Fruit fly (Drosophila melanogaster) whole organism, adult: ENCODE data around the gene APC4.

Experiments
- CG11617 ChIP-seq: fragments of 200-800 bp; sonication (Bioruptor generic); optimal IDR thresholded peaks from 2 replicates; lab custom pipeline; 2017; ENCODE audit warnings: mild to moderate bottlenecking, missing biosample characterization, missing genetic modification reagents, missing genetic modification characterization
- CG12768 ChIP-seq: fragments of 200-800 bp; sonication (Bioruptor generic); optimal IDR thresholded peaks from 2 replicates; lab custom pipeline; 2017; ENCODE audit warnings: missing biosample characterization, missing genetic modification characterization, mild to moderate bottlenecking, moderate library complexity, missing genetic modification reagents
- CG14711 ChIP-seq: fragments of 200-800 bp; sonication (Bioruptor generic); optimal IDR thresholded peaks from 2 replicates; lab custom pipeline; 2018; ENCODE audit warnings: missing biosample characterization, mild to moderate bottlenecking, missing genetic modification characterization, moderate library complexity
- CG1620 ChIP-seq: fragments of 200-800 bp; sonication (Bioruptor generic); optimal IDR thresholded peaks from 2 replicates; lab custom pipeline; 2016; ENCODE audit warnings: missing biosample characterization, missing genetic modification characterization
- CG33017 ChIP-seq: fragments of 200-800 bp; sonication (Bioruptor generic); optimal IDR thresholded peaks from 2 replicates; lab custom pipeline; 2018; ENCODE audit warnings: missing biosample characterization, mild to moderate bottlenecking, missing genetic modification characterization, moderate library complexity
- CG5204 ChIP-seq: fragments of 200-800 bp; sonication (Bioruptor generic); optimal IDR thresholded peaks from 2 replicates; lab custom pipeline; 2016; ENCODE audit warnings: missing biosample characterization, missing genetic modification characterization
- CG7045 ChIP-seq: fragments of 200-800 bp; sonication (Bioruptor generic); optimal IDR thresholded peaks from 2 replicates; lab custom pipeline; 2017; ENCODE audit warnings: missing biosample characterization, mild to moderate bottlenecking, missing genetic modification characterization
- CG7101 ChIP-seq: fragments of 200-800 bp; sonication (Bioruptor generic); optimal IDR thresholded peaks from 2 replicates; lab custom pipeline; 2018; ENCODE audit warnings: missing biosample characterization, mild to moderate bottlenecking, missing genetic modification characterization, moderate library complexity
- Clk ChIP-seq: fragments of 200-800 bp; sonication (Bioruptor generic); optimal IDR thresholded peaks from 2 replicates; lab custom pipeline; 2017; ENCODE audit warnings: missing biosample characterization, missing genetic modification characterization
- Crg-1 ChIP-seq: fragments of 200-800 bp; sonication (Bioruptor generic); optimal IDR thresholded peaks from 2 replicates; lab custom pipeline; 2016; ENCODE audit warnings: missing biosample characterization, missing genetic modification characterization
- Hr96 ChIP-seq: fragments of 200-800 bp; sonication (Bioruptor generic); optimal IDR thresholded peaks from 2 replicates; lab custom pipeline; 2016; ENCODE audit warnings: missing biosample characterization, missing genetic modification characterization
- Mnt ChIP-seq: fragments of 200-800 bp; sonication (Bioruptor generic); optimal IDR thresholded peaks from 2 replicates; lab custom pipeline; 2016; ENCODE audit warnings: missing biosample characterization, mild to moderate bottlenecking, missing genetic modification characterization
- bab1 ChIP-seq: fragments of 200-800 bp; sonication (Bioruptor generic); optimal IDR thresholded peaks from 3 replicates; lab custom pipeline; 2019; ENCODE audit warnings: missing biosample characterization, mild to moderate bottlenecking, missing genetic modification characterization, moderate library complexity
- cic ChIP-seq: fragments of 200-800 bp; sonication (Bioruptor generic); optimal IDR thresholded peaks from 2 replicates; lab custom pipeline; 2017; ENCODE audit warnings: missing biosample characterization, mild to moderate bottlenecking, missing genetic modification characterization, moderate library complexity
- cnc ChIP-seq, 2 experiments: fragments of >200 bp; optimal IDR thresholded peaks; 2 replicates each; lab custom pipeline; 2017
- kay ChIP-seq: fragments of 200-800 bp; sonication (Bioruptor generic); peaks from one replicate; lab custom pipeline; 2016; ENCODE audit warnings: missing biosample characterization, missing genetic modification characterization, borderline replicate concordance
- ovo ChIP-seq: fragments of 200-800 bp; sonication (Bioruptor generic); optimal IDR thresholded peaks from 2 replicates; lab custom pipeline; 2016; ENCODE audit warnings: missing biosample characterization, missing genetic modification characterization
- pad ChIP-seq: fragments of 200-800 bp; sonication (Bioruptor generic); optimal IDR thresholded peaks from 3 replicates; lab custom pipeline; 2017; ENCODE audit warnings: missing biosample characterization, missing genetic modification characterization, mild to moderate bottlenecking, moderate library complexity, missing genetic modification reagents
- tj ChIP-seq: fragments of 200-800 bp; sonication (Bioruptor generic); optimal IDR thresholded peaks from 3 replicates; lab custom pipeline; 2017; ENCODE audit warnings: missing biosample characterization, mild to moderate bottlenecking, missing genetic modification characterization, moderate library complexity
- toe ChIP-seq: fragments of 200-800 bp; sonication (Bioruptor generic); optimal IDR thresholded peaks from 2 replicates; lab custom pipeline; 2016; ENCODE audit warnings: missing biosample characterization, missing genetic modification characterization

APC4 gene

dm6 chrX:9127264-9128011, 44.7 kb downstream of the APC4 start:
- TF ChIP-seq cnc (optimal IDR thresholded peaks at IDR 0.05; lab: Kevin White, UChicago) (no peak), toe (GFP tag; lab: Kevin White, UChicago) (no peak)

- TF ChIP-seq ovo (GFP tag; lab: Kevin White, UChicago) = no peak
- no peak for TF ChIP-seq kay (GFP tag; lab: Kevin White, UChicago)
- TF ChIP-seq toe (GFP tag; lab: Kevin White, UChicago) = no peak
- no peak for TF ChIP-seq CG33017
Observed at dm6 chrX:9128012-9128280, 45.2 kb downstream of the APC4 start.

- no peak for TF ChIP-seq Crg-1
Observed at dm6 chrX:9129436-9129835, 46.7 kb downstream of the APC4 start.

dm6 chrX:9130243-9130642, 47.5 kb downstream of the APC4 start:
- TF ChIP-seq CG5204 (no peak), CG11617 (GFP tag; lab: Kevin White, UChicago) (no peak), Hr96 (GFP tag; lab: Kevin White, UChicago) (no peak), CG14711 (tag; lab: Kevin White, UChicago) (no peak), CG7045 (GFP tag; lab: Kevin White, UChicago) (no peak), ovo (GFP tag; lab: Kevin White, UChicago) (no peak), CG33017 (no peak), tj (GFP tag; lab: Kevin White, UChicago) (no peak), CG1620 (GFP tag; lab: Kevin White, UChicago) (no peak)

dm6 chrX:9131523-9131922, 48.8 kb downstream of the APC4 start:
- TF ChIP-seq CG14711 (tag; lab: Kevin White, UChicago) = no peak
- no peak for TF ChIP-seq CG7045 (GFP tag; lab: Kevin White, UChicago)
- TF ChIP-seq tj (GFP tag; lab: Kevin White, UChicago) = no peak
- TF ChIP-seq CG1620 (GFP tag; lab: Kevin White, UChicago) = no peak
- TF ChIP-seq bab1 (GFP tag; lab: Kevin White, UChicago) = no peak
- TF ChIP-seq Clk (GFP tag; lab: Kevin White, UChicago) = no peak
- TF ChIP-seq Hr96 (GFP tag; lab: Kevin White, UChicago) = no peak
- TF ChIP-seq toe (GFP tag; lab: Kevin White, UChicago) = no peak
- TF ChIP-seq cic = no peak
- TF ChIP-seq kay (GFP tag; lab: Kevin White, UChicago) = no peak
- TF ChIP-seq ovo (GFP tag; lab: Kevin White, UChicago) = no peak
- TF ChIP-seq cnc (optimal IDR thresholded peaks at IDR 0.05; lab: Kevin White, UChicago) = no peak
- no peak for TF ChIP-seq CG7101 (tag; lab: Kevin White, UChicago)
- no peak for TF ChIP-seq CG11617 (GFP tag; lab: Kevin White, UChicago)
- TF ChIP-seq CG12768 = no peak

dm6 chrX:9132589-9133237, 50.0 kb downstream of the APC4 start:
- TF ChIP-seq CG1620 (GFP tag; lab: Kevin White, UChicago) (no peak), CG5204 (no peak), CG12768 (no peak), CG7101 (tag; lab: Kevin White, UChicago) (no peak), tj (GFP tag; lab: Kevin White, UChicago) (no peak), CG7045 (GFP tag; lab: Kevin White, UChicago) (no peak), Clk (GFP tag; lab: Kevin White, UChicago) (no peak), CG33017 (no peak), Mnt (GFP tag; lab: Kevin White, UChicago) (no peak), toe (GFP tag; lab: Kevin White, UChicago) (no peak), bab1 (GFP tag; lab: Kevin White, UChicago) (no peak), ovo (GFP tag; lab: Kevin White, UChicago) (no peak), Crg-1 (no peak), cic (no peak), kay (GFP tag; lab: Kevin White, UChicago) (no peak), Hr96 (GFP tag; lab: Kevin White, UChicago) (no peak), CG11617 (GFP tag; lab: Kevin White, UChicago) (no peak)

dm6 chrX:9133577-9134240, 51.0 kb downstream of the APC4 start:
- TF ChIP-seq CG7101 (tag; lab: Kevin White, UChicago) = no peak
- no peak for TF ChIP-seq tj (GFP tag; lab: Kevin White, UChicago)
- no peak for TF ChIP-seq cnc (optimal IDR thresholded peaks at IDR 0.05; lab: Kevin White, UChicago)
- no peak for TF ChIP-seq CG7045 (GFP tag; lab: Kevin White, UChicago)
- no peak for TF ChIP-seq kay (GFP tag; lab: Kevin White, UChicago)
- no peak for TF ChIP-seq CG11617 (GFP tag; lab: Kevin White, UChicago)
- no peak for TF ChIP-seq Mnt (GFP tag; lab: Kevin White, UChicago)
- TF ChIP-seq CG5204 = no peak
- no peak for TF ChIP-seq pad
- TF ChIP-seq Crg-1 = no peak
- no peak for TF ChIP-seq toe (GFP tag; lab: Kevin White, UChicago)
- TF ChIP-seq CG14711 (tag; lab: Kevin White, UChicago) = no peak
- TF ChIP-seq CG33017 = no peak
- TF ChIP-seq Hr96 (GFP tag; lab: Kevin White, UChicago) = no peak
